Worm (Caenorhabditis elegans): ENCODE results near the gene C08B6.2.

C08B6.2 gene

ce11 chrV:10148352-10148751, 42.8 kb downstream of the C08B6.2 start, which contains the start of gene srsx-26:
TSS of gene srsx-26 (plus strand) at chrV:10148652.
- TF ChIP-seq hlh-30 (tag; optimal IDR thresholded peaks at IDR 0.05; ENCODE audit: insufficient read depth) (no peak), saeg-2 (GFP tag; IDR thresholded peaks at IDR 0.05) (no peak)

DNA sequence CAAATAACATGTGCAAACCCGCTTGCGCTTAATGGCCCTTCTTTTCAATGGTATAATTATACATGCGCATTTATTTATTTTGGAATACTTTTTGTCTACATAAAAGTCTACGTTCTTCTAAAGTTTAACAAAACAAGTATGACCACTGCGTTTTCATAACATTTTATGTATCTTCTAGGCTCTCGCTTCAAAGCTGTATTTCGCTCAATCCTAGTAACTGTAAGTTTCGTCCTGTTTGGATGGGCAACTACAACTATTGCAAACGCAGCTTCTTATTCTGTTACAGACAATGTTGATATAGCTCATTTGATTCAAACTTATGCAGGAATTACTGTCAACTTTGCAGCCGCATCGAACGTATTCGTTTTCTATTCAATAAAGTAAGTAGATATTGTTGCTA, 44.2 kb downstream of the C08B6.2 start, which contains the start of gene srsx-27:
TSS of gene srsx-27 (plus strand) at position 301 of the 400 bp plus-strand sequence.
- TF ChIP-seq ZK337.2 (GFP tag; IDR thresholded peaks at IDR 0.05) (no peak), Y75B8A.6 (GFP tag; IDR thresholded peaks at IDR 0.05) (no peak), mdt-29 (GFP tag; IDR thresholded peaks at IDR 0.05) (no peak), ceh-20 (GFP tag; IDR thresholded peaks at IDR 0.05) (no peak), mdl-1 (tag; optimal IDR thresholded peaks at IDR 0.05) (no peak), dve-1 (tag; optimal IDR thresholded peaks at IDR 0.05; ENCODE audit: insufficient read depth) (no peak), lsy-2 (tag; optimal IDR thresholded peaks at IDR 0.05) (no peak), tra-1 (GFP tag; IDR thresholded peaks at IDR 0.05) (no peak), egl-43 (GFP tag; IDR thresholded peaks at IDR 0.05) (no peak), sdz-12 (GFP tag; optimal IDR thresholded peaks at IDR 0.05) (no peak), daf-12 (tag; optimal IDR thresholded peaks at IDR 0.05) (no peak)

DNA sequence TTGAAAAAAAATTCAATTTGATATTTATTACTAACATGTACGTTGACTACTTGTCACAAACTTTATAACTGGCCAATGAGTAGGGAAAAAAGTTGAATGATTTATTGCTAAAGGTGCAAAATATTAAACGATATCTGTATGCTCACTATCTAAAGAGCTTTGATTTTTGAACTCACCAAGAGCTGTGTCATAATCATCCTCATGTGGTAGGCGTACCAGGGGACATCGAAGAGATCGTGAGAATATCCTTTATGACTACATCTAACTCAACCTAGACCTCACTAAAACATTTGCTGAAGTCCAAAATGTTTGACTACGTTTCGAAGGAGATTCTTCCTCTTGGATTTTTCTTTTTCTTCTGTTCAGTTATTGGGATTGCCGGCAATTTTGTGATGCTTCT, 46.8 kb downstream of the C08B6.2 start, which contains the start of gene srsx-28:
TSS of gene srsx-28 (plus strand) at position 301 of the 400 bp plus-strand sequence.
- TF ChIP-seq egl-43 (GFP tag; IDR thresholded peaks at IDR 0.05) = no peak
- no peak for TF ChIP-seq Y5F2A.4 (GFP tag; optimal IDR thresholded peaks at IDR 0.05)
- TF ChIP-seq madf-9 (GFP tag; conservative IDR thresholded peaks at IDR 0.05) = no peak
- no peak for TF ChIP-seq D1046.2 (GFP tag; IDR thresholded peaks at IDR 0.05)
- no peak for TF ChIP-seq zfp-2 (tag; optimal IDR thresholded peaks at IDR 0.05)
- TF ChIP-seq nhr-41 (GFP tag; IDR thresholded peaks at IDR 0.05) = no peak
- TF ChIP-seq unc-62 (GFP tag; optimal IDR thresholded peaks at IDR 0.05 in 1 of 2) = peak in 1 of 2 experiments; percentile 57
- TF ChIP-seq unc-62 (tag; optimal IDR thresholded peaks at IDR 0.05) = no peak

- TF ChIP-seq aha-1 (tag) (peak; percentile 94), unc-62 (GFP tag; optimal IDR thresholded peaks at IDR 0.05 in 1 of 2) (no peak), unc-62 (tag; optimal IDR thresholded peaks at IDR 0.05) (no peak)
These were observed 47.6 kb downstream of the C08B6.2 start for ce11 chrV:10153076-10153475.

DNA sequence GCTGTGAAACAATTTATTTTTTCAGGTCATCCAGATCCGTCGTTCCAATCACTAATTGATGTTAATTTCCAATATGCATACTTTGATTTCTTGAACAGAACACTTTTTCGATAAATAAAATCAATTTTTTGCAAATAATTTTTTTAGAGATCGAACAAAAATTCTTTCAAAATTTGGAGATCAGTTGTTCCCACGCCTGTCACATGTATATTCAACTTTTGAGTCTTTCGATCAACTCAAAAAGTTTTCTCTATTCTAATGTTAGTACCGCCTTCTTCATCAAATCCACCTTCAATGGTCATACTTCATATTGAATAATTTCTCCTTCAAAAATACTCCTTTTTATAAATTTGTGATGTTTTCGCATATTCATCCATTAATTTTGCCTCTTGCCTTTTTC, 49.2 kb downstream of the C08B6.2 start, which contains the start of gene srsx-29:
TSS of gene srsx-29 (plus strand) at position 301 of the 400 bp plus-strand sequence.
- TF ChIP-seq cey-2 (tag; optimal IDR thresholded peaks at IDR 0.05; ENCODE audit: borderline replicate concordance, insufficient read depth) (no peak), nhr-41 (GFP tag; IDR thresholded peaks at IDR 0.05) (no peak), ctbp-1 (GFP tag; IDR thresholded peaks at IDR 0.05) (no peak), Y48G9A.11 (GFP tag; IDR thresholded peaks at IDR 0.05) (no peak), jun-1 (tag; optimal IDR thresholded peaks at IDR 0.05) (no peak), set-16 (GFP tag; IDR thresholded peaks at IDR 0.05) (no peak), daf-19 (GFP tag; conservative IDR thresholded peaks at IDR 0.05) (no peak), mxl-2 (GFP tag; conservative IDR thresholded peaks at IDR 0.05) (no peak), nhr-25 (tag; optimal IDR thresholded peaks at IDR 0.05; ENCODE audit: borderline replicate concordance, insufficient read depth) (no peak), ZK337.2 (GFP tag; IDR thresholded peaks at IDR 0.05) (no peak), hlh-30 (tag; optimal IDR thresholded peaks at IDR 0.05; ENCODE audit: insufficient read depth) (no peak), zip-11 (GFP tag; IDR thresholded peaks at IDR 0.05) (no peak), daf-16 (GFP tag; optimal IDR thresholded peaks at IDR 0.05) (no peak), daf-16 (tag; optimal IDR thresholded peaks at IDR 0.05) (no peak), F10B5.3 (tag; optimal IDR thresholded peaks at IDR 0.05) (no peak), nhr-111 (GFP tag; optimal IDR thresholded peaks at IDR 0.05) (no peak)
